Worm (Caenorhabditis elegans): ENCODE measurements around the gene moc-6.

The moc-6 gene

ce11 chrIII:5155393-5155792 is 40.4 kb upstream of the moc-6 start (continued):
- TF ChIP-seq egrh-3 (GFP tag; IDR thresholded peaks at IDR 0.05) = no peak
- TF ChIP-seq Y79H2A.3 (GFP tag; conservative IDR thresholded peaks at IDR 0.05) = 0 out of 2 replicates have a peak, but pooled peaks have one; percentile 31
- no peak for TF ChIP-seq let-607 (tag; optimal IDR thresholded peaks at IDR 0.05)
- no peak for TF ChIP-seq B0019.2 (GFP tag; conservative IDR thresholded peaks at IDR 0.05)
- no peak for TF ChIP-seq lir-1 (GFP tag; conservative IDR thresholded peaks at IDR 0.05)
- TF ChIP-seq ceh-58 (GFP tag; IDR thresholded peaks at IDR 0.05) = no peak
- TF ChIP-seq mes-4 (tag; optimal IDR thresholded peaks at IDR 0.05) = no peak
- TF ChIP-seq Y53F4B.3 (GFP tag; IDR thresholded peaks at IDR 0.05) = no peak
- no peak for TF ChIP-seq lin-35 (GFP tag; optimal IDR thresholded peaks at IDR 0.05)

ce11 chrIII:5158674-5159073 is 37.1 kb upstream of the moc-6 start, which contains the start of gene oxy-4:
TSS of gene oxy-4 (minus strand) at chrIII:5158774.
- TF ChIP-seq dpl-1 (GFP tag; optimal IDR thresholded peaks at IDR 0.05) (no peak), fkh-3 (tag; optimal IDR thresholded peaks at IDR 0.05) (no peak), sptf-2 (GFP tag; optimal IDR thresholded peaks at IDR 0.05) (no peak), snpc-1.3 (tag; optimal IDR thresholded peaks at IDR 0.05; ENCODE audit: insufficient read depth) (no peak), bed-2 (GFP tag; IDR thresholded peaks at IDR 0.05) (no peak), nfyb-1 (GFP tag; IDR thresholded peaks at IDR 0.05) (no peak), egl-44 (GFP tag; IDR thresholded peaks at IDR 0.05) (no peak), F49E8.2 (tag; optimal IDR thresholded peaks at IDR 0.05; ENCODE audit: insufficient read depth) (no peak), ceh-91 (GFP tag; IDR thresholded peaks at IDR 0.05) (no peak), F39B2.1 (GFP tag; IDR thresholded peaks at IDR 0.05) (no peak), gei-17 (GFP tag; optimal IDR thresholded peaks at IDR 0.05) (no peak), atf-7 (tag; optimal IDR thresholded peaks at IDR 0.05) (no peak), nhr-27 (tag; optimal IDR thresholded peaks at IDR 0.05) (no peak), snpc-3.4 (tag; optimal IDR thresholded peaks at IDR 0.05) (no peak)

ce11 chrIII:5159505-5159904 is 36.3 kb upstream of the moc-6 start, which contains the start of gene T10F2.5:
TSS of gene T10F2.5 (minus strand) at chrIII:5159605.
- TF ChIP-seq hrde-1 (tag; optimal IDR thresholded peaks at IDR 0.05; ENCODE audit: borderline replicate concordance) (peak; percentile 14), snpc-1.3 (tag; optimal IDR thresholded peaks at IDR 0.05; ENCODE audit: insufficient read depth) (no peak)

- TF ChIP-seq lin-35 (GFP tag; optimal IDR thresholded peaks at IDR 0.05) (no peak), D2030.7 (GFP tag; IDR thresholded peaks at IDR 0.05) (no peak), athp-1 (tag; optimal IDR thresholded peaks at IDR 0.05) (no peak), Y79H2A.3 (GFP tag; conservative IDR thresholded peaks at IDR 0.05) (no peak)
Observed at ce11 chrIII:5160803-5161202, 35.0 kb upstream of the moc-6 start.

- TF ChIP-seq madf-6 (GFP tag; IDR thresholded peaks at IDR 0.05) (peak; percentile 29; the same call in 1 of the 2 replicates), dox-1 (GFP tag; IDR thresholded peaks at IDR 0.05) (no peak), lin-35 (GFP tag; optimal IDR thresholded peaks at IDR 0.05) (no peak), Y53G8AR.9 (GFP tag; conservative IDR thresholded peaks at IDR 0.05) (0 out of 2 replicates have a peak, but pooled peaks have one; percentile 27), sdz-38 (tag; optimal IDR thresholded peaks at IDR 0.05) (no peak), cebp-1 (GFP tag; IDR thresholded peaks at IDR 0.05) (peak; percentile 91), cebp-1 (tag; optimal IDR thresholded peaks at IDR 0.05) (peak; percentile 98), ztf-3 (GFP tag; optimal IDR thresholded peaks at IDR 0.05) (no peak), hmg-1.2 (GFP tag; IDR thresholded peaks at IDR 0.05) (peak; percentile 41; the same call in 1 of the 2 replicates), D2030.7 (GFP tag; IDR thresholded peaks at IDR 0.05) (no peak), attf-5 (GFP tag; optimal IDR thresholded peaks at IDR 0.05) (peak; percentile 62), hmg-20 (GFP tag; IDR thresholded peaks at IDR 0.05) (no peak), F39B2.1 (GFP tag; IDR thresholded peaks at IDR 0.05) (no peak), F22D6.2 (tag; optimal IDR thresholded peaks at IDR 0.05) (no peak)
Observed at ce11 chrIII:5162820-5163631, 32.8 kb upstream of the moc-6 start, which contains the start of gene gars-1. TSS of gene gars-1 (minus strand) at chrIII:5163627.
